Fruit fly (Drosophila melanogaster) whole organism, wandering third instar larva: Measurements from ENCODE around the gene mmy.

ENCODE experiments used
- Abd-B ChIP-seq: fragments of >200 bp; optimal IDR thresholded peaks from 2 replicates; lab custom pipeline; 2017; ENCODE audit warnings: missing biosample characterization, missing genetic modification characterization
- CG32264 ChIP-seq: fragments of 200-800 bp; sonication (Bioruptor generic); optimal IDR thresholded peaks from 2 replicates; lab custom pipeline; 2016; ENCODE audit warnings: missing biosample characterization, missing genetic modification characterization
- CG9705 ChIP-seq: fragments of 200-800 bp; sonication (Bioruptor generic); optimal IDR thresholded peaks from 2 replicates; lab custom pipeline; 2018; ENCODE audit warnings: missing biosample characterization, mild to moderate bottlenecking, missing genetic modification characterization
- CrebA ChIP-seq: fragments of 200-800 bp; sonication (Bioruptor generic); optimal IDR thresholded peaks from 2 replicates; lab custom pipeline; 2016; ENCODE audit warnings: missing biosample characterization, mild to moderate bottlenecking, missing genetic modification characterization, borderline replicate concordance
- Dfd ChIP-seq: fragments of >200 bp; optimal IDR thresholded peaks from 2 replicates; lab custom pipeline; 2017; ENCODE audit warnings: missing biosample characterization, missing genetic modification characterization
- Dif ChIP-seq: fragments of 200-275, 200-300 bp; sonication (Bioruptor generic); optimal IDR thresholded peaks from 2 replicates; lab custom pipeline; 2018; ENCODE audit warnings: missing biosample characterization, missing genetic modification characterization; ENCODE audit not compliant: partially characterized antibody
- Hnf4 ChIP-seq: fragments of 200-800 bp; sonication (Bioruptor generic); optimal IDR thresholded peaks from 2 replicates; lab custom pipeline; 2016; ENCODE audit warnings: missing biosample characterization, mild to moderate bottlenecking, missing genetic modification characterization
- Hr78 ChIP-seq: fragments of >200 bp; optimal IDR thresholded peaks from 2 replicates; lab custom pipeline; 2017; ENCODE audit warnings: missing biosample characterization, missing genetic modification characterization
- Hr83 ChIP-seq: fragments of 200-300 bp; sonication (Bioruptor generic); optimal IDR thresholded peaks from 2 replicates; lab custom pipeline; 2016; ENCODE audit warnings: missing biosample characterization, mild to moderate bottlenecking, missing genetic modification characterization, moderate library complexity; ENCODE audit not compliant: poor library complexity, severe bottlenecking
- Jra ChIP-seq: sonication (Bioruptor generic); optimal IDR thresholded peaks from 2 replicates; lab custom pipeline; 2016; ENCODE audit warnings: missing biosample characterization, missing genetic modification characterization
- Myc ChIP-seq: fragments of >200 bp; optimal IDR thresholded peaks from 2 replicates; lab custom pipeline; 2017
- N ChIP-seq: fragments of >200 bp; optimal IDR thresholded peaks from 2 replicates; lab custom pipeline; 2018; ENCODE audit warnings: missing biosample characterization, missing external identifiers, missing genetic modification characterization
- OdsH ChIP-seq: fragments of 200-800 bp; sonication (Bioruptor generic); optimal IDR thresholded peaks from 2 replicates; lab custom pipeline; 2016; ENCODE audit warnings: missing biosample characterization, mild to moderate bottlenecking, missing genetic modification characterization
- Rel ChIP-seq, 2 experiments: fragments of 200-800 bp; sonication (Bioruptor generic) in 1 of 2; optimal IDR thresholded peaks; 2 replicates in 1 of 2; 3 replicates in 1 of 2; lab custom pipeline; 2016 to 2019; ENCODE audit warnings: mild to moderate bottlenecking in 2 of 2, missing biosample characterization in 2 of 2, missing genetic modification characterization in 2 of 2, moderate library complexity in 1 of 2
- Sp1 ChIP-seq: fragments of 200-800 bp; sonication (Bioruptor generic); optimal IDR thresholded peaks from 3 replicates; lab custom pipeline; 2019; ENCODE audit warnings: missing biosample characterization, mild to moderate bottlenecking, missing genetic modification characterization, moderate library complexity
- Vsx2 ChIP-seq: fragments of 200-300, 225-300 bp; sonication (Bioruptor generic); optimal IDR thresholded peaks from 2 replicates; lab custom pipeline; 2018; ENCODE audit warnings: missing biosample characterization, missing genetic modification characterization; ENCODE audit not compliant: partially characterized antibody
- br ChIP-seq: fragments of 200-800 bp; sonication (Bioruptor generic); optimal IDR thresholded peaks from 2 replicates; lab custom pipeline; 2016; ENCODE audit warnings: missing biosample characterization, missing genetic modification characterization
- dl ChIP-seq, 2 experiments: fragments of 175-275, 200-275 bp in 1 of 2; fragments of 200-275 bp in 1 of 2; sonication (Bioruptor generic); optimal IDR thresholded peaks; lab custom pipeline; 2018; ENCODE audit warnings: mild to moderate bottlenecking in 2 of 2, missing biosample characterization in 2 of 2, missing genetic modification characterization in 2 of 2, moderate library complexity in 2 of 2; ENCODE audit not compliant: partially characterized antibody in 2 of 2, insufficient read depth in 1 of 2
- dmrt93B ChIP-seq: fragments of 200-800 bp; sonication (Bioruptor generic); optimal IDR thresholded peaks from 2 replicates; lab custom pipeline; 2018; ENCODE audit warnings: missing biosample characterization, mild to moderate bottlenecking, missing genetic modification characterization
- foxo ChIP-seq, 2 experiments: fragments of 200-800 bp; sonication (Bioruptor generic); optimal IDR thresholded peaks; 2 replicates in 1 of 2; 3 replicates in 1 of 2; lab custom pipeline; 2016 to 2017; ENCODE audit warnings: missing biosample characterization in 2 of 2, missing genetic modification characterization in 2 of 2
- fru ChIP-seq: fragments of 200-800 bp; sonication (Bioruptor generic); optimal IDR thresholded peaks from 3 replicates; lab custom pipeline; 2016; ENCODE audit warnings: missing biosample characterization, mild to moderate bottlenecking, missing genetic modification characterization
- h ChIP-seq: fragments of 200-800 bp; sonication (Bioruptor generic); optimal IDR thresholded peaks from 3 replicates; lab custom pipeline; 2016; ENCODE audit warnings: missing biosample characterization, mild to moderate bottlenecking, missing genetic modification characterization
- pan ChIP-seq: fragments of >200 bp; optimal IDR thresholded peaks from 2 replicates; lab custom pipeline; 2017
- psq ChIP-seq: fragments of 200-800 bp; sonication (Bioruptor generic); optimal IDR thresholded peaks from 3 replicates; lab custom pipeline; 2017; ENCODE audit warnings: missing biosample characterization, mild to moderate bottlenecking, missing genetic modification characterization, moderate library complexity
- sage ChIP-seq: fragments of 200-800 bp; sonication (Bioruptor generic); optimal IDR thresholded peaks from 2 replicates; lab custom pipeline; 2016; ENCODE audit warnings: missing biosample characterization, mild to moderate bottlenecking, missing genetic modification characterization
- tai ChIP-seq: sonication (Bioruptor generic); optimal IDR thresholded peaks from 2 replicates; lab custom pipeline; 2016; ENCODE audit warnings: missing biosample characterization, missing genetic modification characterization
- woc ChIP-seq: sonication (Bioruptor generic); optimal IDR thresholded peaks from 2 replicates; lab custom pipeline; 2016; ENCODE audit warnings: missing biosample characterization, mild to moderate bottlenecking, missing genetic modification characterization

mmy gene

dm6 chr2L:6424198-6424597 is 49.5 kb downstream of the mmy start, which contains the start of gene Fic:
Gene Fic, plus strand, starts transcription at chr2L:6424336.
- TF ChIP-seq dmrt93B (GFP tag; lab: Kevin White, UChicago) (no peak), Myc (peak; percentile 41), OdsH (GFP tag; lab: Kevin White, UChicago) (peak; percentile 4)

dm6 chr2L:6423148-6423547 is 50.6 kb downstream of the mmy start, which contains the start of gene Tig:
Gene Tig, minus strand, starts transcription at chr2L:6423310.
- TF ChIP-seq Hr83: no peak
- no peak for TF ChIP-seq br (GFP tag; lab: Kevin White, UChicago)
- TF ChIP-seq Rel (GFP tag; optimal IDR thresholded peaks at IDR 0.05; lab: Kevin White, UChicago): no peak
- peak; percentile 40 for TF ChIP-seq Rel (tag; optimal IDR thresholded peaks at IDR 0.05; lab: Kevin White, UChicago)
- no peak for TF ChIP-seq dl (GFP tag; optimal IDR thresholded peaks at IDR 0.05; lab: Kevin White, UChicago; ENCODE audit: insufficient read depth in 1 of 2, partially characterized antibody in 2 of 2)

DNA sequence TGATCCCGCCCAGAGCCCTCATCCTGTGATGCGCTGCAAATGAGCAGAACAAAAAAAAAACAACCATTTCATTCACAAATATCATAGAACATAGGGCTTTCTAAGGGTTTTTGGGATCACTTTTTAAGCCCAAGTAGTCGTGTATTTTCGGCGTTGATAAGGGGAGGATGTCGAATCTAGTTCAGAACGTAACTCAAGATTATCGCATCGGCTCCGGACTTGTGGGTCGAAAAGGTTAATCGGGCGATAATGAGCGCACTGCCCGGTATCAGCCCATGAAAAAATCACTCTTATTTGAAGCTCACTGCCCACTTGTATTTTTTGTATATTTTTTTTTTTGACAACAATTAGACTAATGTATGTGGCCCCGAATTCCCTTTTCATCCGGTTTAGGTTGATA is 51.2 kb downstream of the mmy start:
- TF ChIP-seq dmrt93B (GFP tag; lab: Kevin White, UChicago) (no peak), fru (no peak), CrebA (GFP tag; lab: Kevin White, UChicago) (no peak), Dfd (no peak), CG9705 (GFP tag; lab: Kevin White, UChicago) (no peak), pan (lab: Kevin White, UChicago) (no peak), h (GFP tag; lab: Kevin White, UChicago) (no peak), Myc (no peak), tai (GFP tag; lab: Kevin White, UChicago) (no peak), Sp1 (no peak), sage (GFP tag; lab: Kevin White, UChicago) (no peak), Rel (GFP tag; optimal IDR thresholded peaks at IDR 0.05; lab: Kevin White, UChicago) (no peak), Rel (tag; optimal IDR thresholded peaks at IDR 0.05; lab: Kevin White, UChicago) (no peak), Abd-B (GFP tag; lab: Kevin White, UChicago) (no peak), N (GFP tag; lab: Kevin White, UChicago) (no peak), CG32264 (no peak), Vsx2 (GFP tag; lab: Kevin White, UChicago) (no peak), psq (GFP tag; lab: Kevin White, UChicago) (no peak), Hnf4 (GFP tag; lab: Kevin White, UChicago) (no peak), foxo (GFP tag; optimal IDR thresholded peaks at IDR 0.05; lab: Kevin White, UChicago) (no peak), Jra (GFP tag; lab: Kevin White, UChicago) (no peak)

dm6 chr2L:6421495-6421894 is 52.2 kb downstream of the mmy start:
- TF ChIP-seq Hr78 (no peak), woc (GFP tag; lab: Kevin White, UChicago) (no peak), N (GFP tag; lab: Kevin White, UChicago) (no peak), Hnf4 (GFP tag; lab: Kevin White, UChicago) (no peak), Dif (GFP tag; lab: Kevin White, UChicago) (no peak), pan (lab: Kevin White, UChicago) (no peak), OdsH (GFP tag; lab: Kevin White, UChicago) (no peak)
